Worm (Caenorhabditis elegans): ENCODE measurements around the gene T12B5.15.

- TF ChIP-seq flt-1 (GFP tag; IDR thresholded peaks at IDR 0.05): no peak
- no peak for TF ChIP-seq tra-4 (tag; optimal IDR thresholded peaks at IDR 0.05)
- no peak for TF ChIP-seq hnd-1 (tag; optimal IDR thresholded peaks at IDR 0.05)
- no peak for TF ChIP-seq ama-1 (optimal IDR thresholded peaks at IDR 0.05)
- TF ChIP-seq aly-1 (tag; optimal IDR thresholded peaks at IDR 0.05): no peak
- TF ChIP-seq tbx-37 (GFP tag; conservative IDR thresholded peaks at IDR 0.05): no peak
- TF ChIP-seq B0310.2 (tag; optimal IDR thresholded peaks at IDR 0.05): no peak
- no peak for TF ChIP-seq tbx-11 (GFP tag; IDR thresholded peaks at IDR 0.05)
- TF ChIP-seq hmg-4 (GFP tag; optimal IDR thresholded peaks at IDR 0.05): no peak
- no peak for TF ChIP-seq F13C5.2 (tag; optimal IDR thresholded peaks at IDR 0.05)
- no peak for TF ChIP-seq scrt-1 (GFP tag; IDR thresholded peaks at IDR 0.05)
- no peak for TF ChIP-seq sea-1 (GFP tag; conservative IDR thresholded peaks at IDR 0.05)
- no peak for TF ChIP-seq pes-1 (GFP tag; IDR thresholded peaks at IDR 0.05)
- no peak for TF ChIP-seq ceh-36 (tag; optimal IDR thresholded peaks at IDR 0.05)
Observed at ce11 chrIII:907311-907710, 47.1 kb downstream of the T12B5.15 start, which contains the start of gene F23H11.4.

All from whole organism, early embryonic.